Fruit fly (Drosophila melanogaster): ENCODE data around the gene Tom70.

Tom70 gene

dm6 chr2L:12049133-12049532 lies 10.8 kb upstream of the Tom70 start, which contains the start of gene PLCXD:
Gene PLCXD, plus strand, starts transcription at chr2L:12049418.
- TF ChIP-seq CG8478 (optimal IDR thresholded peaks at IDR 0.05) (no peak), CTCF (optimal IDR thresholded peaks at IDR 0.05) (no peak)

dm6 chr2L:12048723-12049122 lies 10.4 kb upstream of the Tom70 start, which contains the start of gene Plzf:
Gene Plzf, minus strand, starts transcription at chr2L:12048918.
- TF ChIP-seq CTCF (optimal IDR thresholded peaks at IDR 0.05) (no peak), CG8478 (optimal IDR thresholded peaks at IDR 0.05) (no peak)

- TF ChIP-seq CG8478 (optimal IDR thresholded peaks at IDR 0.05) = no peak
- no peak for TF ChIP-seq CTCF (optimal IDR thresholded peaks at IDR 0.05)
Observed at dm6 chr2L:12046856-12047230, 8.5 kb upstream of the Tom70 start.

dm6 chr2L:12045941-12046855 lies 7.9 kb upstream of the Tom70 start, which contains the start of gene CG6770:
Gene CG6770, minus strand, starts transcription at chr2L:12046118.
- TF ChIP-seq CTCF (optimal IDR thresholded peaks at IDR 0.05) (no peak), CG8478 (optimal IDR thresholded peaks at IDR 0.05) (no peak)

dm6 chr2L:12045578-12045940 lies 7.2 kb upstream of the Tom70 start:
- TF ChIP-seq CG8478 (optimal IDR thresholded peaks at IDR 0.05) (no peak), CTCF (optimal IDR thresholded peaks at IDR 0.05) (no peak)

- TF ChIP-seq CG8478 (optimal IDR thresholded peaks at IDR 0.05) (no peak), CTCF (optimal IDR thresholded peaks at IDR 0.05) (no peak)
Observed at dm6 chr2L:12044613-12045350, 6.5 kb upstream of the Tom70 start, which contains the start of gene CG6785. Gene CG6785, minus strand, starts transcription at chr2L:12045200.

dm6 chr2L:12040510-12040909 lies 2.2 kb upstream of the Tom70 start, which contains the start of gene CG6766:
Gene CG6766, minus strand, starts transcription at chr2L:12040689.
- TF ChIP-seq CG8478 (optimal IDR thresholded peaks at IDR 0.05) = no peak

dm6 chr2L:12033890-12034289 lies 4.4 kb downstream of the Tom70 start, which contains the start of gene CG18788:
Gene CG18788, plus strand, starts transcription at chr2L:12034190.
- TF ChIP-seq CG8478 (optimal IDR thresholded peaks at IDR 0.05) = no peak
- no peak for TF ChIP-seq CTCF (optimal IDR thresholded peaks at IDR 0.05)

dm6 chr2L:12030552-12031131 lies 7.7 kb downstream of the Tom70 start:
- TF ChIP-seq CTCF (optimal IDR thresholded peaks at IDR 0.05) = no peak
- no peak for TF ChIP-seq CG8478 (optimal IDR thresholded peaks at IDR 0.05)

- TF ChIP-seq CG8478 (optimal IDR thresholded peaks at IDR 0.05) (no peak), CTCF (optimal IDR thresholded peaks at IDR 0.05) (no peak)
Observed at dm6 chr2L:12029594-12030197, 8.6 kb downstream of the Tom70 start.

dm6 chr2L:12028808-12029207 lies 9.5 kb downstream of the Tom70 start:
- TF ChIP-seq CTCF (optimal IDR thresholded peaks at IDR 0.05) = no peak
- no peak for TF ChIP-seq CG8478 (optimal IDR thresholded peaks at IDR 0.05)

dm6 chr2L:12028102-12028501 lies 10.2 kb downstream of the Tom70 start:
- no peak for TF ChIP-seq CG8478 (optimal IDR thresholded peaks at IDR 0.05)
- TF ChIP-seq CTCF (optimal IDR thresholded peaks at IDR 0.05) = no peak

- TF ChIP-seq CTCF (optimal IDR thresholded peaks at IDR 0.05) (no peak), CG8478 (optimal IDR thresholded peaks at IDR 0.05) (no peak)
Observed at dm6 chr2L:12027435-12027834, 10.9 kb downstream of the Tom70 start, which contains the start of gene dmGlut. Gene dmGlut, plus strand, starts transcription at chr2L:12027438.

dm6 chr2L:12026458-12027431 lies 11.6 kb downstream of the Tom70 start:
- TF ChIP-seq CG8478 (optimal IDR thresholded peaks at IDR 0.05) = no peak
- TF ChIP-seq CTCF (optimal IDR thresholded peaks at IDR 0.05) = no peak

Measured in S2 (cell line).